Worm (Caenorhabditis elegans): ENCODE data around the gene C56G2.5.

ce11 chrIII:6356764-6357163 lies 32.7 kb upstream of the C56G2.5 start:
- no peak for TF ChIP-seq nfya-1 (tag; optimal IDR thresholded peaks at IDR 0.05; ENCODE audit: insufficient read depth)
- no peak for TF ChIP-seq egl-27 (tag; optimal IDR thresholded peaks at IDR 0.05)
- no peak for TF ChIP-seq unc-39 (tag; optimal IDR thresholded peaks at IDR 0.05)
- TF ChIP-seq elt-1 (tag; optimal IDR thresholded peaks at IDR 0.05), result no peak
- peak; percentile 11 for TF ChIP-seq ama-1 (optimal IDR thresholded peaks at IDR 0.05)
- TF ChIP-seq sea-2 (GFP tag; optimal IDR thresholded peaks at IDR 0.05), result no peak
- TF ChIP-seq nhr-25 (tag; optimal IDR thresholded peaks at IDR 0.05), result no peak
- no peak for TF ChIP-seq jun-1 (tag; optimal IDR thresholded peaks at IDR 0.05)
- no peak for TF ChIP-seq ztf-11 (tag; optimal IDR thresholded peaks at IDR 0.05)
- TF ChIP-seq aly-2 (tag; optimal IDR thresholded peaks at IDR 0.05), result no peak
- no peak for TF ChIP-seq nhr-11 (tag; optimal IDR thresholded peaks at IDR 0.05)
- no peak for TF ChIP-seq ceh-28 (tag; optimal IDR thresholded peaks at IDR 0.05)

Measured in whole organism, L3 larva.